Worm (Caenorhabditis elegans): ENCODE results near the gene fbxc-50.
"Not testable (repeated sequence)": the region's sequence is repeated elsewhere in the genome, so short reads cannot be mapped to it uniquely, and the experiment has no call there.

fbxc-50 gene

ce11 chrII:3203415-3203814, 44.5 kb downstream of the fbxc-50 start, which contains the start of gene sri-50:
Gene sri-50 (plus strand): TSS chrII:3203715.
- TF ChIP-seq B0310.2 (tag; optimal IDR thresholded peaks at IDR 0.05): no peak
- TF ChIP-seq ama-1 (optimal IDR thresholded peaks at IDR 0.05): no peak
- no peak for TF ChIP-seq ceh-36 (tag; optimal IDR thresholded peaks at IDR 0.05)
- TF ChIP-seq tbx-37 (GFP tag; conservative IDR thresholded peaks at IDR 0.05): no peak
- TF ChIP-seq pes-1 (GFP tag; IDR thresholded peaks at IDR 0.05): no peak
- TF ChIP-seq F13C5.2 (tag; optimal IDR thresholded peaks at IDR 0.05): no peak
- TF ChIP-seq aly-1 (tag; optimal IDR thresholded peaks at IDR 0.05): no peak

ce11 chrII:3202519-3202918, 45.4 kb downstream of the fbxc-50 start, which contains the start of gene sri-53:
Gene sri-53 (minus strand): TSS chrII:3202619.
- TF ChIP-seq tbx-37 (GFP tag; conservative IDR thresholded peaks at IDR 0.05) (no peak), F13C5.2 (tag; optimal IDR thresholded peaks at IDR 0.05) (no peak), tbx-11 (GFP tag; IDR thresholded peaks at IDR 0.05) (no peak), ceh-36 (tag; optimal IDR thresholded peaks at IDR 0.05) (no peak), ets-7 (tag; optimal IDR thresholded peaks at IDR 0.05) (no peak), sea-1 (GFP tag; conservative IDR thresholded peaks at IDR 0.05) (no peak), ceh-13 (GFP tag; optimal IDR thresholded peaks at IDR 0.05) (no peak), flt-1 (GFP tag; IDR thresholded peaks at IDR 0.05) (no peak), scrt-1 (GFP tag; IDR thresholded peaks at IDR 0.05) (no peak), tra-4 (tag; optimal IDR thresholded peaks at IDR 0.05) (no peak)

DNA sequence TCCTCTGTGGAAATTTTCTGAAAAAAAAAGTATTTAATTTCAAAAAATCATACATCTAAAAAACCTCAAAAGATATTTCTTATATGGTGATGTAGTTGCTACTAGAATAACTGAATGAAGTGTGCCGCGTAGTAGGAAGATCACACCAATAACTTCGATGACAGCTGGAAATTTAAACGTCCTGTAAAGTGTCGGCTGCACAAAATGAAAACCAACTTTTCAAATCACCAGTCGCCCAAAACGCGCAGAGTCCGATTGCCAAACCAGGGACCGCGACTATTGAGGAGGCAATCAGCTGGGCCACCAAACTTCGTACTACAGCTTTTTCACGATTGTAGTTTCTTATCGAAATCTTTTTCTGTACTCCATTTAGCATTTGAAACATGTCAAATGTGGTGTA, 46.7 kb downstream of the fbxc-50 start, which contains the start of gene sri-48:
Gene sri-48 (minus strand): TSS at position 101 of the 400 bp plus-strand sequence.
- TF ChIP-seq tbx-37 (GFP tag; conservative IDR thresholded peaks at IDR 0.05); hmbx-1 (tag; optimal IDR thresholded peaks at IDR 0.05); ceh-13 (GFP tag; optimal IDR thresholded peaks at IDR 0.05): not testable (repeated sequence)

DNA sequence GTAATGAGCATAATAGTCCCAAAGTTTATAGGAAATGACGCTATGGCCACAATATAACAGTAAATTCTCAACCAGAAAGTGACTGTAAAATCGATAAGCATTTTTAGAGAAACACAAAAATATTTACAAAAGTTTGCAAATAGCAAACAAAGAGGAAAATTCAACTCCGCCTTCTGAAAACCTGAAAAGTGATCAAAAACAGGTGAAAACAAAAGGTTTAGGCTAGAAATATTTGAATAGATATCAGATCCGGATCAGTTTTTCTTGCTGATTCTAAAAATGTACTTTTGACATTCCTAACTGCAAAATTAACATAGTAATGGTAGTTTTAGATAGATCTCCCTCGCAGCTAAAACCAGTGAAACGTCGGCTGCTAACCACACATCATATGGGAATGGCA, 48.9 kb downstream of the fbxc-50 start, which contains the start of gene sri-51:
Gene sri-51 (minus strand): TSS at position 101 of the 400 bp plus-strand sequence.
- TF ChIP-seq ets-7 (tag; optimal IDR thresholded peaks at IDR 0.05) (no peak), tra-4 (tag; optimal IDR thresholded peaks at IDR 0.05) (no peak), tbx-11 (GFP tag; IDR thresholded peaks at IDR 0.05) (no peak), hnd-1 (tag; optimal IDR thresholded peaks at IDR 0.05) (no peak), F13C5.2 (tag; optimal IDR thresholded peaks at IDR 0.05) (no peak), flt-1 (GFP tag; IDR thresholded peaks at IDR 0.05) (no peak)

- TF ChIP-seq pes-1 (GFP tag; IDR thresholded peaks at IDR 0.05) (no peak), ceh-36 (tag; optimal IDR thresholded peaks at IDR 0.05) (no peak), B0310.2 (tag; optimal IDR thresholded peaks at IDR 0.05) (no peak), hmg-4 (GFP tag; optimal IDR thresholded peaks at IDR 0.05) (no peak), tbx-11 (GFP tag; IDR thresholded peaks at IDR 0.05) (no peak), aly-1 (tag; optimal IDR thresholded peaks at IDR 0.05) (no peak), sea-1 (GFP tag; conservative IDR thresholded peaks at IDR 0.05) (no peak), hnd-1 (tag; optimal IDR thresholded peaks at IDR 0.05) (no peak), tbx-37 (GFP tag; conservative IDR thresholded peaks at IDR 0.05) (no peak), scrt-1 (GFP tag; IDR thresholded peaks at IDR 0.05) (no peak), ama-1 (optimal IDR thresholded peaks at IDR 0.05) (no peak), hmbx-1 (tag; optimal IDR thresholded peaks at IDR 0.05) (no peak), F13C5.2 (tag; optimal IDR thresholded peaks at IDR 0.05) (no peak), ceh-13 (GFP tag; optimal IDR thresholded peaks at IDR 0.05) (no peak)
Measured at ce11 chrII:3196966-3197365, 51.0 kb downstream of the fbxc-50 start, which contains the start of gene gcy-15. Gene gcy-15 (minus strand): TSS chrII:3197066.
